Fruit fly (Drosophila melanogaster): Measurements from ENCODE around the gene Polr1D.

The Polr1D gene

DNA sequence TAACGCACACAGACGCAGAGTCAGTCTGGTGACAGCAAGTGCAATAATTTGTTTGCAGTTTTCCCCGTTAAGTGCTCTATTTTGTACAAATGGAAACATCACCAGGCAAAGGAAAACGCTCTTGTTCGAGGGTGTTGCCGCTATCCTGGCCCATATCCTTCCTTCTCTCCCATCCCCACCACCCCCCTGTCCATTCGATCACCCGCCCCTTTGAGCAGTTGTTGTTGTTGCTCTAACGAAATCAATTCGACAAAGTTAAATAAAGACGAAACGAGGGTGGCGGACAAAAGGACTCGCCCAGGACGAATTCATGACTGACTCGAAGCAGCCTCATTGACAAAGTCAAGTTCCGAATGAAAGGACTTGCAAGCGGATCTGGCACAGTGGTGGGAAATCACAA is 45.6 kb downstream of the Polr1D start:
- TF ChIP-seq CG17801 (GFP tag; optimal IDR thresholded peaks at IDR 0.05; ENCODE audit: partially characterized antibody) = no peak

DNA sequence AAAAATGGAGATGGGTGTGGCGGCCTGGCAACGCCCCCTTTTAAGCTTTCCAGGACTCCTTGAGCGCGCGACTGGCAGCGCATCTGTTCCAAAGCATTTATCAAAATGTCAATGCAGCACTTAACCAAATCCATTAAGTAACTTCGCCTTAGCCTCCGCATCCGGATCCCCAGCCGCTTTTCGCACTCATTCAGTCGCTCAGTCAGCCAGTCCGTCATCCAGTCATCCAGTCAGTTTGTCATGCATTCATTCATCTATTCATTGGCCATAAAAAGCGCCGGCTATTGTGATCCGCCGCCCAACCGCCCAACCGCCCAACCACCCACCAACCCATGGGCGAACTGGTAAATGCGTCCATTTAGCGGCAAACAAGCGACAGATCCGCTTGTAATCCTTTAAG is 46.1 kb downstream of the Polr1D start:
- TF ChIP-seq CG17801 (GFP tag; optimal IDR thresholded peaks at IDR 0.05; ENCODE audit: partially characterized antibody) = no peak

DNA sequence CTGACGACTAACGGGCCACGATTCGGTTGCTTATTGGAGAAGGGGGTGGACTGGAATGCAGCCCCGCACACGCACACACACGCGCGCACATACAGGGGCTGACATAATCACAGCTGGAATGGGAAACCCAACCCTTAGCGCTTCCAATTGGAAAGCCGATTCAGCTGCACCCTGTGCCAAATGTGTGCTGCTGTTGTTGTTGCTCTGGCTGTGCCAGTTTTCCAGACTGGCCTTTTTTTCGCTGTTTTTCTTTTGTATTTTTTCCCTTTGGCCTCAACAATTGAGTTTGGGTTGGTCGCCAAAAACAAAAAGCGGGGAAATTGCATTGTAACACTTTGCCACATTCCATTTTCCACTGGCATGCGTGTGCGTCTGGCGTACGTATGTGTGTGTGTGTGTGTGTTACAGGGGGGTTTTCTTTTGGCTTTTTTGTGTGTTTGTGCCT is 51.7 kb downstream of the Polr1D start:
- TF ChIP-seq CG17801 (GFP tag; optimal IDR thresholded peaks at IDR 0.05; ENCODE audit: partially characterized antibody) = no peak

Data from ovary, adult (tissue).